Worm (Caenorhabditis elegans): ENCODE results near the gene K10D6.4.

Gene K10D6.4

ce11 chrV:11156589-11156988 lies 45.1 kb upstream of the K10D6.4 start:
- TF ChIP-seq sea-2 (GFP tag; IDR thresholded peaks at IDR 0.05) (no peak), madf-8 (GFP tag; conservative IDR thresholded peaks at IDR 0.05) (no peak), sdz-38 (tag; optimal IDR thresholded peaks at IDR 0.05) (no peak), F57C9.4 (tag; optimal IDR thresholded peaks at IDR 0.05) (no peak), ccch-3 (GFP tag; optimal IDR thresholded peaks at IDR 0.05) (no peak), attf-5 (GFP tag; optimal IDR thresholded peaks at IDR 0.05) (no peak), bed-1 (GFP tag; IDR thresholded peaks at IDR 0.05) (no peak), repo-1 (tag; optimal IDR thresholded peaks at IDR 0.05) (no peak), die-1 (tag; optimal IDR thresholded peaks at IDR 0.05) (no peak), xnd-1 (tag; optimal IDR thresholded peaks at IDR 0.05) (no peak), ztf-3 (GFP tag; optimal IDR thresholded peaks at IDR 0.05) (no peak), K11D2.4 (GFP tag; IDR thresholded peaks at IDR 0.05) (no peak), lin-40 (tag; optimal IDR thresholded peaks at IDR 0.05) (no peak)

DNA sequence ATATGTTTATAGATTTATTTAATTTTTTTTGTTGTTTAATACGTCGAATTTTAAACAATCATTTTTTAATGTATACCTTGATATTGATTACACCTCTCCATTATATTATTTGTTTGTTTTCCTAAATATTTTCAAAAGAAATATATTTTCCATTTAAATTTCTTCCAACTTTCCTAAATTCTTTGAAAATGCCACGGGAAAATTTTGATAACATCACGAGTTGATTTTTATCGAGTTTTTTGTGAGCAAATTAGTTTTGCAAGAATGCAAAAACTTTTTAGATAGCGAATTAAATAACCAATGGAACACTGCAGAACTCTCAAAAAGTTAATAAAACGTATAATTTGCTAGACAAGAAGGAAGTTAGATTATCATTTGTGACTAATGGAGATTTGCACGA lies 43.8 kb upstream of the K10D6.4 start, which contains the start of gene srg-42:
TSS of gene srg-42 (minus strand) at position 101 of the 400 bp plus-strand sequence.
- TF ChIP-seq hmg-20 (GFP tag; IDR thresholded peaks at IDR 0.05), result no peak
- no peak for TF ChIP-seq akir-1 (GFP tag; optimal IDR thresholded peaks at IDR 0.05)
- no peak for TF ChIP-seq Y53F4B.3 (GFP tag; IDR thresholded peaks at IDR 0.05)
- TF ChIP-seq mcd-1 (GFP tag; IDR thresholded peaks at IDR 0.05), result no peak
- TF ChIP-seq bed-2 (GFP tag; IDR thresholded peaks at IDR 0.05), result no peak
- no peak for TF ChIP-seq F33H1.4 (GFP tag; IDR thresholded peaks at IDR 0.05)
- no peak for TF ChIP-seq F52B5.7 (tag; optimal IDR thresholded peaks at IDR 0.05)
- no peak for TF ChIP-seq snpc-4 (GFP tag; optimal IDR thresholded peaks at IDR 0.05)
- no peak for TF ChIP-seq snpc-4 (tag; optimal IDR thresholded peaks at IDR 0.05)
- TF ChIP-seq Y53G8AR.9 (GFP tag; conservative IDR thresholded peaks at IDR 0.05), result no peak
- no peak for TF ChIP-seq Y67H2A.10 (GFP tag; conservative IDR thresholded peaks at IDR 0.05)
- TF ChIP-seq hlh-12 (tag; optimal IDR thresholded peaks at IDR 0.05), result no peak
- no peak for TF ChIP-seq K12H6.12 (tag; optimal IDR thresholded peaks at IDR 0.05)
- no peak for TF ChIP-seq unc-130 (GFP tag; optimal IDR thresholded peaks at IDR 0.05)
- no peak for TF ChIP-seq aptf-2 (GFP tag; conservative IDR thresholded peaks at IDR 0.05)
- TF ChIP-seq hsf-1 (GFP tag; IDR thresholded peaks at IDR 0.05), result no peak
- TF ChIP-seq madf-3 (GFP tag; IDR thresholded peaks at IDR 0.05), result no peak
- no peak for TF ChIP-seq dpff-1 (tag; optimal IDR thresholded peaks at IDR 0.05)
- no peak for TF ChIP-seq atf-7 (tag; optimal IDR thresholded peaks at IDR 0.05)
- TF ChIP-seq unc-62 (GFP tag; optimal IDR thresholded peaks at IDR 0.05), result no peak

- TF ChIP-seq C06A6.2 (GFP tag; conservative IDR thresholded peaks at IDR 0.05) (no peak), lin-35 (GFP tag; optimal IDR thresholded peaks at IDR 0.05) (no peak), K11D2.4 (GFP tag; IDR thresholded peaks at IDR 0.05) (no peak), hsf-1 (GFP tag; IDR thresholded peaks at IDR 0.05) (no peak), snpc-1.1 (tag; optimal IDR thresholded peaks at IDR 0.05; ENCODE audit: insufficient read depth) (no peak), nhr-80 (tag; optimal IDR thresholded peaks at IDR 0.05) (no peak), F37B4.10 (GFP tag; IDR thresholded peaks at IDR 0.05) (no peak), F39B2.1 (GFP tag; IDR thresholded peaks at IDR 0.05) (no peak), B0019.2 (GFP tag; conservative IDR thresholded peaks at IDR 0.05) (no peak), Y67H2A.10 (GFP tag; conservative IDR thresholded peaks at IDR 0.05) (no peak), sea-2 (GFP tag; IDR thresholded peaks at IDR 0.05) (no peak)
These were observed 39.9 kb upstream of the K10D6.4 start, which contains the start of gene srg-41 for ce11 chrV:11161791-11162190. srg-41 (minus strand) TSS chrV:11161891.
